Worm (Caenorhabditis elegans) whole organism, mixed stage, embryonic: Measurements from ENCODE around the gene cutl-26.

ENCODE experiments used
- M03D4.4 ChIP-seq: sonication (generic microtip); optimal IDR thresholded peaks from 2 replicates; lab custom pipeline; 2017; ENCODE audit warnings: mild to moderate bottlenecking, missing genetic modification characterization, missing compliant biosample characterization
- bed-3 ChIP-seq: fragments of 200-800 bp; sonication (Bioruptor generic); optimal IDR thresholded peaks from 3 replicates; lab custom pipeline; 2018; ENCODE audit warnings: mild to moderate bottlenecking, missing genetic modification characterization, moderate library complexity, missing compliant biosample characterization
- blmp-1 ChIP-seq: fragments of 150-350 bp; optimal IDR thresholded peaks from 2 replicates; lab custom pipeline; 2014; ENCODE audit warnings: missing biosample characterization, missing genetic modification characterization
- ceh-39 ChIP-seq: fragments of 150-350 bp; optimal IDR thresholded peaks from 2 replicates; lab custom pipeline; 2014; ENCODE audit warnings: missing biosample characterization, missing genetic modification characterization
- ceh-43 ChIP-seq: fragments of 200-800 bp; sonication (Bioruptor generic); optimal IDR thresholded peaks from 2 replicates; lab custom pipeline; 2018; ENCODE audit warnings: mild to moderate bottlenecking, missing genetic modification characterization, moderate library complexity, missing compliant biosample characterization
- ceh-83 ChIP-seq: fragments of 200-800 bp; sonication (Bioruptor generic); optimal IDR thresholded peaks from 2 replicates; lab custom pipeline; 2018; ENCODE audit warnings: mild to moderate bottlenecking, missing genetic modification characterization, missing compliant biosample characterization
- ces-1 ChIP-seq: fragments of 150-350 bp; optimal IDR thresholded peaks from 2 replicates; lab custom pipeline; 2014; ENCODE audit warnings: missing biosample characterization, missing genetic modification reagents, missing genetic modification characterization
- cnd-1 ChIP-seq: fragments of 200-800 bp; sonication (Bioruptor generic); optimal IDR thresholded peaks from 2 replicates; lab custom pipeline; 2018; ENCODE audit warnings: mild to moderate bottlenecking, missing genetic modification characterization, missing compliant biosample characterization
- drap-1 ChIP-seq: fragments of 200-800 bp; sonication (Bioruptor generic); optimal IDR thresholded peaks from 3 replicates; lab custom pipeline; 2018; ENCODE audit warnings: mild to moderate bottlenecking, missing genetic modification characterization, missing compliant biosample characterization
- elt-1 ChIP-seq: sonication (generic microtip); optimal IDR thresholded peaks from 2 replicates; lab custom pipeline; 2017; ENCODE audit warnings: missing genetic modification characterization, mild to moderate bottlenecking, missing compliant biosample characterization, antibody characterized with exemption, moderate library complexity, borderline replicate concordance; ENCODE audit not compliant: insufficient read depth
- elt-3 ChIP-seq: fragments of 150-350 bp; optimal IDR thresholded peaks from 2 replicates; lab custom pipeline; 2014; ENCODE audit warnings: missing biosample characterization, missing genetic modification characterization
- flh-1 ChIP-seq: fragments of 200-800 bp; sonication (Bioruptor generic); optimal IDR thresholded peaks from 2 replicates; lab custom pipeline; 2018; ENCODE audit warnings: mild to moderate bottlenecking, missing genetic modification characterization, moderate library complexity, missing compliant biosample characterization
- ham-2 ChIP-seq: fragments of 200-800 bp; sonication (Bioruptor generic); optimal IDR thresholded peaks from 2 replicates; lab custom pipeline; 2018; ENCODE audit warnings: mild to moderate bottlenecking, missing genetic modification characterization, missing compliant biosample characterization
- hlh-1 ChIP-seq: fragments of 150-350 bp; optimal IDR thresholded peaks from 2 replicates; lab custom pipeline; 2014; ENCODE audit warnings: missing biosample characterization, missing genetic modification reagents, missing genetic modification characterization
- lin-13 ChIP-seq: fragments of 150-350 bp; optimal IDR thresholded peaks from 2 replicates; lab custom pipeline; 2014; ENCODE audit warnings: missing biosample characterization, missing genetic modification characterization
- lin-32 ChIP-seq: fragments of 200-800 bp; sonication (Bioruptor generic); optimal IDR thresholded peaks from 2 replicates; lab custom pipeline; 2018; ENCODE audit warnings: mild to moderate bottlenecking, missing genetic modification characterization, missing compliant biosample characterization
- lsy-2 ChIP-seq: fragments of 150-350 bp; optimal IDR thresholded peaks from 2 replicates; lab custom pipeline; 2014; ENCODE audit warnings: missing biosample characterization, missing genetic modification characterization
- mab-5 ChIP-seq: fragments of 150-350 bp; optimal IDR thresholded peaks from 2 replicates; lab custom pipeline; 2014; ENCODE audit warnings: missing biosample characterization, missing genetic modification characterization
- mep-1 ChIP-seq: fragments of 150-350 bp; optimal IDR thresholded peaks from 2 replicates; lab custom pipeline; 2017; ENCODE audit warnings: missing biosample characterization, missing genetic modification reagents, missing genetic modification characterization, inconsistent platforms
- mls-2 ChIP-seq: sonication (generic microtip); optimal IDR thresholded peaks from 2 replicates; lab custom pipeline; 2016; ENCODE audit warnings: mild to moderate bottlenecking, missing genetic modification characterization, moderate library complexity, missing compliant biosample characterization
- nhr-12 ChIP-seq: fragments of 150-350 bp; optimal IDR thresholded peaks from 2 replicates; lab custom pipeline; 2014; ENCODE audit warnings: missing biosample characterization, missing genetic modification characterization
- nhr-2 ChIP-seq: fragments of 150-350 bp; optimal IDR thresholded peaks from 2 replicates; lab custom pipeline; 2014; ENCODE audit warnings: missing biosample characterization, missing genetic modification characterization
- nhr-237 ChIP-seq: fragments of 150-350 bp; optimal IDR thresholded peaks from 2 replicates; lab custom pipeline; 2014; ENCODE audit warnings: missing biosample characterization, missing genetic modification characterization
- nhr-28 ChIP-seq: fragments of 150-350 bp; optimal IDR thresholded peaks from 2 replicates; lab custom pipeline; 2014; ENCODE audit warnings: missing biosample characterization, missing genetic modification characterization
- nhr-76 ChIP-seq: sonication (generic microtip); optimal IDR thresholded peaks from 2 replicates; lab custom pipeline; 2017; ENCODE audit warnings: missing biosample characterization, missing genetic modification characterization
- pha-4 ChIP-seq: fragments of 150-350 bp; optimal IDR thresholded peaks from 2 replicates; lab custom pipeline; 2018; ENCODE audit warnings: missing biosample characterization, missing genetic modification reagents, missing genetic modification characterization
- sem-2 ChIP-seq: fragments of 200-800 bp; sonication (Bioruptor generic); optimal IDR thresholded peaks from 2 replicates; lab custom pipeline; 2018; ENCODE audit warnings: mild to moderate bottlenecking, missing genetic modification characterization, missing compliant biosample characterization
- snpc-4 ChIP-seq: fragments of 150-350 bp; optimal IDR thresholded peaks from 2 replicates; lab custom pipeline; 2014; ENCODE audit warnings: missing biosample characterization, missing genetic modification characterization
- sptf-1 ChIP-seq: sonication (generic microtip); optimal IDR thresholded peaks from 2 replicates; lab custom pipeline; 2017; ENCODE audit warnings: mild to moderate bottlenecking, missing genetic modification characterization, moderate library complexity, missing compliant biosample characterization
- tbx-8 ChIP-seq: fragments of 200-800 bp; sonication (Bioruptor generic); optimal IDR thresholded peaks from 2 replicates; lab custom pipeline; 2018; ENCODE audit warnings: mild to moderate bottlenecking, missing genetic modification characterization, moderate library complexity, missing compliant biosample characterization
- unc-120 ChIP-seq: sonication (generic microtip); optimal IDR thresholded peaks from 2 replicates; lab custom pipeline; 2017; ENCODE audit warnings: missing genetic modification characterization, missing compliant biosample characterization; ENCODE audit not compliant: poor library complexity, severe bottlenecking
- unc-39 ChIP-seq: fragments of 150-350 bp; optimal IDR thresholded peaks from 2 replicates; lab custom pipeline; 2014; ENCODE audit warnings: missing biosample characterization, missing genetic modification characterization
- unc-62 ChIP-seq: fragments of 150-350 bp; optimal IDR thresholded peaks from 2 replicates; lab custom pipeline; 2014; ENCODE audit warnings: missing biosample characterization, missing genetic modification reagents, missing genetic modification characterization
- zip-8 ChIP-seq: fragments of 150-350 bp; optimal IDR thresholded peaks from 2 replicates; lab custom pipeline; 2014; ENCODE audit warnings: missing biosample characterization, missing genetic modification characterization
- ztf-11 ChIP-seq: fragments of 150-350 bp; optimal IDR thresholded peaks from 2 replicates; lab custom pipeline; 2014; ENCODE audit warnings: missing biosample characterization, missing genetic modification characterization

Gene cutl-26

DNA sequence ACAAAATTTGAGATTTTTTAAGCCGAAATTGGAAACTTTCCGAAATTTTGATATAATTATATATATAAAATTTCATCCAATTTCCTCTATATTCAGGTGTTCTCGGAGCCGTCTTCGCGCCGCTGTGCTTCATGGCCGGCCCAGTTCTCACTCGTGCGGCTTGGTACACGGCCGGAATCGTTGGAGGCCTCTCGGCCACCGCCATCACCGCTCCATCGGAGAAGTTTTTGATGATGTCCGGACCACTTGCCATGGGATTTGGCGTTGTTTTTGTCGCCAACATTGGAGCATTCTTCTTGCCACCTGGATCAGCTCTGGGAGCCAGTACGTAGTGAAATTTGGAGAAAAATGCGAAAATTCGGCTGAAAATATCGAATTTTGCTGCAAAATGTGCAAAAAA is 50.5 kb downstream of the cutl-26 start:
- TF ChIP-seq zip-8 (no peak), nhr-237 (tag; lab: Kevin White, UChicago) (no peak), blmp-1 (no peak), pha-4 (no peak), ceh-83 (no peak), tbx-8 (GFP tag; lab: Kevin White, UChicago) (no peak)
- TF ChIP-seq, all 35 proteins: peak for 0

DNA sequence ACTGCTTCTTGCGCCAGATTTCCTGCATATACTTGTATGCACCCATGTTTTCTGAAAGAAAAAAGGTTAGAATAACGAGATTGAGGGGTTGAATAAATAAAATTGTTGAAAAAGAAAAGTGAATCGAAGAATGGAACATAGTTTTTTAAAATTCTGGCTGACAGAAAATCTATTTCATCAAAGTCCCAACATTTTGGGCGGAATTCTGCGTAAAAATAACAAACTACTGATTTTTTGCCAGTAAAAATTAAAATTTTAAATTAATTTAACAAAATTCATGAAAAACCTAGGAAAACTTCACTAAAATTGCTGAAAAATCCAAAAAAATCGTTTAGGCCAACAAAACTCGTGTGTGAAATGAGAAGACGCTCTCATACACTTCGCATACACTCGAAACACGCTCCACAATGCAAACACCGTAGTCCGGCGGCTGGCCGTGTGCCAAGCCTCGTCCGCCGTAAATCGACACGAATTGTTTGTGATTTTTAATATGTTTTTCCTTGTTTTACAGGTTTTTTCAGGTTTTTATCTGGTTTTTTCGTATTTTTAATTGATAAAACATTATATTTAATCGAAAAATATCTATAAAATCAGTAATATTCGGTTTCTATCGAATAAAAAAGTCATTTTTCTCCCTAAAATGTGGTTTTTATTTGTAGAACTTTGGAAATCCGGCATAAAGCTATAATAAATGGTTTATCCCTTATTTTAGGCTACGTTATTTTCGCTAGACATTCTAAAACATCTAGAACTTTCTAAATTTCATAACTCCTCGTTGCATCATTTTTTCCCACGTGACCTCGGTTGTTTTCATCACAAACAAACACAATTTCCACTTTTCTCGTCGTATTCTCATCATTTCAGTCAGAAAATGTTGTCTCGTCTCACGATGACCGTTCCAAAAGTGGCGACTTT is 52.8 kb downstream of the cutl-26 start, which contains the start of the genes rpl-15 and K11H12.8:
TSS of gene rpl-15 (minus strand) at position 51 of the 915 bp plus-strand sequence.
TSS of gene K11H12.8 (plus strand) at position 865 of the 915 bp plus-strand sequence.
- TF ChIP-seq M03D4.4 (tag; lab: Kevin White, UChicago) (peak; percentile 97), flh-1 (GFP tag; lab: Kevin White, UChicago) (peak; percentile 62), snpc-4 (tag; lab: Kevin White, UChicago) (no peak), unc-62 (GFP tag; lab: Kevin White, UChicago) (peak; percentile 93), tbx-8 (GFP tag; lab: Kevin White, UChicago) (peak; percentile 94), sem-2 (GFP tag; lab: Kevin White, UChicago) (peak; percentile 76), mab-5 (tag; lab: Kevin White, UChicago) (peak; percentile 86), cnd-1 (peak; percentile 96), nhr-2 (tag; lab: Kevin White, UChicago) (peak; percentile 62), ztf-11 (peak; percentile 92), pha-4 (peak; percentile 100), ceh-43 (GFP tag; lab: Kevin White, UChicago) (peak; percentile 93), lsy-2 (tag; lab: Kevin White, UChicago) (peak; percentile 100), bed-3 (GFP tag; lab: Kevin White, UChicago) (peak; percentile 73), mep-1 (tag; lab: Kevin White, UChicago) (peak; percentile 100), ceh-83 (peak; percentile 93), nhr-28 (tag; lab: Kevin White, UChicago) (peak; percentile 78), hlh-1 (tag; lab: Kevin White, UChicago) (peak; percentile 90), sptf-1 (peak; percentile 98), mls-2 (tag; lab: Kevin White, UChicago) (peak; percentile 95), drap-1 (GFP tag; lab: Kevin White, UChicago) (peak; percentile 92), nhr-237 (tag; lab: Kevin White, UChicago) (peak; percentile 99), elt-1 (tag; lab: Kevin White, UChicago) (peak; percentile 74), nhr-76 (tag; lab: Kevin White, UChicago) (no peak), lin-32 (GFP tag; lab: Kevin White, UChicago) (peak; percentile 75), ceh-39 (tag; lab: Kevin White, UChicago) (peak; percentile 96), ham-2 (peak; percentile 88), unc-120 (tag; lab: Kevin White, UChicago) (peak; percentile 94), lin-13 (tag; lab: Kevin White, UChicago) (peak; percentile 100), zip-8 (no peak), elt-3 (peak; percentile 83), ces-1 (GFP tag; lab: Kevin White, UChicago) (peak; percentile 85), unc-39 (tag; lab: Kevin White, UChicago) (peak; percentile 62), nhr-12 (tag; lab: Kevin White, UChicago) (peak; percentile 76), blmp-1 (peak; percentile 38)
- TF ChIP-seq, all 35 proteins: peak for 32

DNA sequence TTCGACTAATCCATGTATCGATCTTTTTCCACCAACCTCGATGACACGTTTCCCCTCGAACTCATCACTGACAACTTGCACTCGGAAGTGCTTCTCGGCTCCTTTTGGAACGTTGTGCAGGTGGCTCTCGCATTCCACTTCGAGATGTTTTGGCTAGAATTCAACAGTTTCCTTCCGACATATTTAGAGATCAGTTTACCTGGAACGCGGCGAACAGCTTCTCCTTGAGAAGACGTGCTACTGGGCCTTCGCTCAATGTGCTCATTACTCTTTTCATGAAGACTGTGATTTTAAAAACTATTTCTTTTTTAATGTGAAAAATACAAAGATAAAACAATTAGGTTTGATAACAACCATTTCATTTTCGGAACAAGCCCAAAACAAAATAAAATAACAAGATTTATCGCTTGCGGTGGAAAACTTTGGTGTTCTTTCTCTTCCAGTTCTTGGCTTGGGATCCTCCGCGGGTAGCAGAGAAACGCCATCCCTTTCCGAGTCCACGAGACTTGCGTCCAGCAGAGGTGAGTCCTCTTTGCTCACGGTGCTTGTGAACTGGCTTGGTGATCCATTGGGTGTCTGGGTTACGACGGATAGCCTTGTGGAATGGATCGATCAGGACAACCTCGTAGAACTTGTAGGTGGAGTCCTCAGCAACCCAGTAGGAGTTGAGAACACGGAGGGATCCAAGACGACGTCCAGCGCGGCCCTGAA is 54.2 kb downstream of the cutl-26 start, which contains the start of gene K11H12.1:
TSS of gene K11H12.1 (minus strand) at position 284 of the 711 bp plus-strand sequence.
- TF ChIP-seq tbx-8 (GFP tag; lab: Kevin White, UChicago): no peak
- TF ChIP-seq drap-1 (GFP tag; lab: Kevin White, UChicago): no peak
- no peak for TF ChIP-seq hlh-1 (tag; lab: Kevin White, UChicago)
- no peak for TF ChIP-seq sptf-1
- no peak for TF ChIP-seq mls-2 (tag; lab: Kevin White, UChicago)
- no peak for TF ChIP-seq lsy-2 (tag; lab: Kevin White, UChicago)
- TF ChIP-seq ceh-39 (tag; lab: Kevin White, UChicago): no peak
- TF ChIP-seq nhr-76 (tag; lab: Kevin White, UChicago): no peak
- TF ChIP-seq mab-5 (tag; lab: Kevin White, UChicago): no peak
- no peak for TF ChIP-seq lin-13 (tag; lab: Kevin White, UChicago)
- TF ChIP-seq unc-39 (tag; lab: Kevin White, UChicago): no peak
- no peak for TF ChIP-seq ztf-11
- TF ChIP-seq, all 35 proteins: peak for 0
